Worm (Caenorhabditis elegans): ENCODE results near the gene T25E12.6.

T25E12.6 gene

DNA sequence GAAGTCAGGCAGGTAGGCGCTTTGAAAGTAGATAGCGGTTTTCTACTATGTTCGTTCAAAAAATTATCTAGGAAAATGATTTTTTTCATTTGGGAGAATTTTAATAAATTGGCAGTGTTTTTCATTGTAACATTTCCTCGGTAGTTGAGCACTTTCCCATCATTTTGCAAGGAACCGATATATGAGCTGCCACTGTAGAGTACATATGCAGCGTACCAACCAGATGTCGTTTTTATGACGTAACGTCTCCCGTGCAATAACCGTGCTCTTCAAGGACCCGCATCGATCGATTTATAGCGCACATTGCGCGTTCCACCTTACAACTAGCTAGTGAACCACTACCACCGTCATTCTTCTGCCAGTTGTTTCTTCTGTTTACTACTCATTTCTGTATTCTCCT is at the start of gene T25E12.6:
T25E12.6 (plus strand) TSS at position 301 of the 400 bp plus-strand sequence.
- TF ChIP-seq skn-1 (tag; optimal IDR thresholded peaks at IDR 0.05): no peak
- TF ChIP-seq fkh-4 (tag; optimal IDR thresholded peaks at IDR 0.05; ENCODE audit: borderline replicate concordance): no peak
- no peak for TF ChIP-seq unc-98 (GFP tag; IDR thresholded peaks at IDR 0.05)
- no peak for TF ChIP-seq nhr-84 (tag; optimal IDR thresholded peaks at IDR 0.05)

DNA sequence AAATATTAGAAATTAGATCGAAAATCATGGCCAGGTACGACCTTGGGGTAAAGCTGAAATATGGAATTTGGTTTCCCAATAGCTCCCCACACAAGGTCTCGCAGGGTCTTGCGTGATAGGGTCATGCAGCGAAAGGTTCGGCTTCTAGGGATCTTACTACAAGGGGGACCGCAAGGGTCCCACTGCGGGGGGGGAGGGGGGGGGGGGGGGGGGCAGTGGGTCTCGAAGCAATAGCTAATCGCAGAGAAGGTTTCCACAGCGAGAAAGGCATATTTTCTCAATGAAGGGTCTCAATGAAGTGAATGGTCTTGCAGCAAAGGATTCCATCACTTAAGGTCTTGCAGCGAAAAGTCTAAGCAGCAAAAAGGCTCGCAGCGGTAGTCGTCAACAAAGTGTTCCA is 49.2 kb upstream of the T25E12.6 start:
- TF ChIP-seq nhr-237 (tag; optimal IDR thresholded peaks at IDR 0.05) (no peak), unc-62 (GFP tag; optimal IDR thresholded peaks at IDR 0.05) (no peak), ceh-8 (GFP tag; optimal IDR thresholded peaks at IDR 0.05) (peak; percentile 56), elt-3 (tag; optimal IDR thresholded peaks at IDR 0.05) (no peak)

DNA sequence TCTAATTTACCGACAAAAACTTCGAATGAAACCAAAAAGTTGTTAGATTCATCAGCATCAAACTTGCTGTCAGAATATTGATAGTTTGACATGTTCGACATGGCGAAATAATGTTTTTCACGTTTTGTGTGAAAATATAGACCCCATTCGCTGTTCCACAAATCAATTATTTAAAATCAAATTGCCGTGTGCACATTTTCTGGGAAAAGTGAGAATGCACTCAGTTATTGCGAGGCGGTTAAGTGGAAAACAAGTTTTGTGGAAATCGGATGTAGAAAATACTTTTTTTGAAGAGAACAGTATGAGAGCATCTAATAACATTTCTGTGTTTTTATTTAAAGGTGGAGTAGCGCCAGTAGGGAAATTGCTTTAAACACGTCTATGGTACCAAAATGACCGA is 48.5 kb upstream of the T25E12.6 start, which contains the start of gene srw-42:
srw-42 (minus strand) TSS at position 101 of the 400 bp plus-strand sequence.
- TF ChIP-seq irx-1 (tag; optimal IDR thresholded peaks at IDR 0.05) (no peak), lir-3 (tag; optimal IDR thresholded peaks at IDR 0.05; ENCODE audit: poor library complexity) (no peak), ceh-63 (GFP tag; optimal IDR thresholded peaks at IDR 0.05) (no peak), mef-2 (tag; optimal IDR thresholded peaks at IDR 0.05) (no peak), nhr-90 (tag; optimal IDR thresholded peaks at IDR 0.05; ENCODE audit: poor library complexity) (no peak), ceh-82 (tag; optimal IDR thresholded peaks at IDR 0.05) (no peak), elt-3 (tag; optimal IDR thresholded peaks at IDR 0.05) (no peak), hpl-2 (GFP tag; optimal IDR thresholded peaks at IDR 0.05) (no peak), dpl-1 (GFP tag; optimal IDR thresholded peaks at IDR 0.05) (no peak), hlh-17 (GFP tag; optimal IDR thresholded peaks at IDR 0.05; ENCODE audit: borderline replicate concordance) (no peak), mep-1 (tag; optimal IDR thresholded peaks at IDR 0.05) (no peak), egl-13 (tag; optimal IDR thresholded peaks at IDR 0.05) (no peak)

DNA sequence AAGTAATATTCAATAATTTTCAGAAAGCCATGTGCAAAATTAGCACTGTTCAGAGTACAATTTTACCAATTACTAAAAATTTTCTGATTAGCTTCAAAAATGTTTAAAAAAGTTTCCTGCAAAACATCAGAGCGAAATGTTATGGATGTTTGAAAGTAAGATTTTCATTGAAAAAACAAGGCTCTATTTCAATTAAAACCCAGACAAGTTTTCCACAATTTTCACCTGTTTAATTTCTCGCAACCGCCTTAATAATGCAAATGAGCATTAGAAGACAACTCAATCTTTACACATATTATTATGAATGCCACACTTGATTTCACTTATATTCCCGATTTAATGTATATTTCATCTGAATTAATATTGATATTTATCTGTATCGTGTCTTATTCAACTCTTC is 47.7 kb upstream of the T25E12.6 start, which contains the start of gene srz-101:
srz-101 (plus strand) TSS at position 301 of the 400 bp plus-strand sequence.
- TF ChIP-seq nhr-85 (tag) (no peak), sox-4 (tag; optimal IDR thresholded peaks at IDR 0.05) (no peak), snu-23 (GFP tag; optimal IDR thresholded peaks at IDR 0.05) (no peak), C16A3.4 (tag; optimal IDR thresholded peaks at IDR 0.05) (no peak), isw-1 (GFP tag; IDR thresholded peaks at IDR 0.05) (no peak), dpl-1 (GFP tag; optimal IDR thresholded peaks at IDR 0.05) (no peak), sup-37 (GFP tag; optimal IDR thresholded peaks at IDR 0.05) (no peak), egl-13 (tag; optimal IDR thresholded peaks at IDR 0.05) (no peak), skn-1 (tag; optimal IDR thresholded peaks at IDR 0.05) (no peak)

DNA sequence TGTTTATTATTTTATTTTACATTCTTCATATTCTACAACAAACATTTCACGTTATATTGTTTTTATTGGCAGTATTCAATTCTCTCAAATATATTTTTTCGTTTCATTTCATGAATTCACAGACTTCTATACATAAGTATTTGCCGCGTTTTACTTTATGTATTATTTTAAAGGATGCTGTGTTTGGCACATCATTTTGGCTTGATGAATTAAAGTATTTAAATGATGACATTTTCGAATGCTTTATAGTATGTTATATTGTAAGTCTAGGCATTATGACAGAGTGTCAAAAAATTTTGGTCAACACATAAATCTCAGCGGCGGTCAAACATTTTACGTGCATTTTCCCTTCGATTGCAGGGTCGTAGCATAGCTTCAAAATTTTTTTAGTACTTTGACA is 46.7 kb upstream of the T25E12.6 start:
- TF ChIP-seq fos-1 (tag; optimal IDR thresholded peaks at IDR 0.05): no peak
- no peak for TF ChIP-seq efl-1 (optimal IDR thresholded peaks at IDR 0.05)
- TF ChIP-seq efl-1 (GFP tag; optimal IDR thresholded peaks at IDR 0.05 in 1 of 2): peak in 1 of 2 experiments; percentile 79

DNA sequence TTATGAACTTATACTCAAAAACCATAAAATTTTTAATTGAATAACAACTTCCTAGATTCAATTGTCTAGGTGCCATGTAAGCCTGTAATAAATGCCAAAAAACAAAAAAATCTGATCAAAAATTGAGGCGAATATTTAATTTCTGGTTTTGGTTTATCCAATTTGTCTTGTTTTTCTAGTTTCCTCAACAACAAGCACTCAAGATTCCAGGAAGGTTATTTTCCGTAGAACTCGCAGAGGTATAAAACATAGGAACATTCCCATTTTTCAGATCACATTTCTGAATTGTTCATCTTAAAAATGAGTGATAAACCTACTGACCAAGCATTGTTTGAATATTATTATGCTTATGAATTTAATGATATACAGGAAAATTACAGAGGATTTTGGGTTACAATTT is 45.0 kb upstream of the T25E12.6 start, which contains the start of gene srw-41:
srw-41 (plus strand) TSS at position 301 of the 400 bp plus-strand sequence.
- TF ChIP-seq egl-13 (tag; optimal IDR thresholded peaks at IDR 0.05): no peak
- no peak for TF ChIP-seq ceh-90 (tag; optimal IDR thresholded peaks at IDR 0.05)
- no peak for TF ChIP-seq nhr-19 (GFP tag; conservative IDR thresholded peaks at IDR 0.05)
- TF ChIP-seq dpl-1 (GFP tag; optimal IDR thresholded peaks at IDR 0.05): no peak
- TF ChIP-seq irx-1 (tag; optimal IDR thresholded peaks at IDR 0.05): no peak
- no peak for TF ChIP-seq nhr-76 (tag; optimal IDR thresholded peaks at IDR 0.05)
- no peak for TF ChIP-seq nhr-77 (tag; optimal IDR thresholded peaks at IDR 0.05)
- no peak for TF ChIP-seq unc-30 (tag; optimal IDR thresholded peaks at IDR 0.05)
- TF ChIP-seq ceh-8 (GFP tag; optimal IDR thresholded peaks at IDR 0.05): no peak
- TF ChIP-seq pag-3 (tag; optimal IDR thresholded peaks at IDR 0.05; ENCODE audit: borderline replicate concordance, insufficient read depth): no peak
- no peak for TF ChIP-seq pax-3 (tag; optimal IDR thresholded peaks at IDR 0.05)
- TF ChIP-seq efl-1 (optimal IDR thresholded peaks at IDR 0.05): no peak
- TF ChIP-seq efl-1 (GFP tag; optimal IDR thresholded peaks at IDR 0.05 in 1 of 2): no peak
- no peak for TF ChIP-seq ama-1 (optimal IDR thresholded peaks at IDR 0.05)
- no peak for TF ChIP-seq blmp-1 (tag; optimal IDR thresholded peaks at IDR 0.05)
- no peak for TF ChIP-seq alr-1 (tag; optimal IDR thresholded peaks at IDR 0.05; ENCODE audit: borderline replicate concordance)
- no peak for TF ChIP-seq pqm-1 (tag; optimal IDR thresholded peaks at IDR 0.05)
- TF ChIP-seq nhr-237 (tag; optimal IDR thresholded peaks at IDR 0.05): no peak
- TF ChIP-seq unc-62 (GFP tag; optimal IDR thresholded peaks at IDR 0.05): no peak

Measured in whole organism, L1 larva.